Fruit fly (Drosophila melanogaster) whole organism, embryonic: ENCODE measurements around the gene CG5892.
A peak's percentile ranks its signal among the peaks of the same experiment; 100 is the strongest.

ENCODE experiments used
- ATbp ChIP-seq: fragments of 200-800 bp; sonication (Bioruptor generic); optimal IDR thresholded peaks from 2 replicates; lab custom pipeline; 2017; ENCODE audit warnings: missing biosample characterization, mild to moderate bottlenecking, missing genetic modification characterization, missing genetic modification reagents
- Aef1 ChIP-seq: fragments of 200-800 bp; sonication (Bioruptor generic); IDR thresholded peaks from 3 replicates; pipeline ENCODE4 v1.3.6; 2022; ENCODE audit warnings: missing biosample characterization, missing genetic modification characterization
- Asciz ChIP-seq: fragments of 200-800 bp; sonication (Bioruptor generic); optimal IDR thresholded peaks from 2 replicates; lab custom pipeline; 2017; ENCODE audit warnings: missing biosample characterization, mild to moderate bottlenecking, missing genetic modification characterization, missing genetic modification reagents
- CG10431 ChIP-seq: fragments of 200-800 bp; sonication (Bioruptor generic); optimal IDR thresholded peaks from 3 replicates; lab custom pipeline; 2018; ENCODE audit warnings: missing biosample characterization, mild to moderate bottlenecking, missing genetic modification characterization
- CG11398 ChIP-seq: fragments of 200-800 bp; sonication (Bioruptor generic); optimal IDR thresholded peaks from 2 replicates; lab custom pipeline; 2016; ENCODE audit warnings: missing biosample characterization, missing genetic modification characterization
- CG12299 ChIP-seq: fragments of 200-800 bp; sonication (Bioruptor generic); optimal IDR thresholded peaks from 2 replicates; lab custom pipeline; 2018; ENCODE audit warnings: missing biosample characterization, mild to moderate bottlenecking, missing genetic modification characterization
- CG12769 ChIP-seq: fragments of 200-800 bp; sonication (Bioruptor generic); optimal IDR thresholded peaks from 2 replicates; lab custom pipeline; 2019; ENCODE audit warnings: missing biosample characterization, mild to moderate bottlenecking, missing genetic modification characterization, moderate library complexity
- CG15073 ChIP-seq: fragments of 200-800 bp; sonication (Bioruptor generic); optimal IDR thresholded peaks from 2 replicates; lab custom pipeline; 2016; ENCODE audit warnings: missing biosample characterization, missing genetic modification characterization
- CG15696 ChIP-seq: fragments of 200-800 bp; sonication (Bioruptor generic); optimal IDR thresholded peaks from 2 replicates; lab custom pipeline; 2019; ENCODE audit warnings: missing biosample characterization, mild to moderate bottlenecking, missing genetic modification characterization, moderate library complexity
- CG1602 ChIP-seq: fragments of 200-800 bp; sonication (Bioruptor generic); optimal IDR thresholded peaks from 3 replicates; lab custom pipeline; 2016; ENCODE audit warnings: missing biosample characterization, missing genetic modification characterization
- CG16813 ChIP-seq: fragments of 200-800 bp; sonication (Bioruptor generic); IDR thresholded peaks from 3 replicates; pipeline ENCODE4 v1.3.6; 2022; ENCODE audit warnings: missing biosample characterization, missing genetic modification characterization; ENCODE audit not compliant: partially characterized antibody
- CG16815 ChIP-seq: fragments of 200-800 bp; sonication (Bioruptor generic); optimal IDR thresholded peaks from 3 replicates; lab custom pipeline; 2017; ENCODE audit warnings: missing biosample characterization, mild to moderate bottlenecking, missing genetic modification characterization
- CG2712 ChIP-seq: fragments of 200-800 bp; optimal IDR thresholded peaks from 3 replicates; lab custom pipeline; 2019; ENCODE audit warnings: missing biosample characterization, mild to moderate bottlenecking, missing genetic modification characterization, moderate library complexity
- CG31365 ChIP-seq: fragments of 200-800 bp; sonication (Bioruptor generic); optimal IDR thresholded peaks from 2 replicates; lab custom pipeline; 2018; ENCODE audit warnings: missing biosample characterization, mild to moderate bottlenecking, missing genetic modification characterization
- CG3407 ChIP-seq: fragments of 200-800 bp; sonication (Bioruptor generic); optimal IDR thresholded peaks from 2 replicates; lab custom pipeline; 2018; ENCODE audit warnings: missing biosample characterization, mild to moderate bottlenecking, missing genetic modification characterization
- CG4820 ChIP-seq: fragments of 200-800 bp; sonication (Bioruptor generic); optimal IDR thresholded peaks from 3 replicates; lab custom pipeline; 2016; ENCODE audit warnings: missing biosample characterization, missing genetic modification characterization
- CG7271 ChIP-seq: fragments of 200-800 bp; sonication (Bioruptor generic); optimal IDR thresholded peaks from 2 replicates; lab custom pipeline; 2018; ENCODE audit warnings: missing biosample characterization, mild to moderate bottlenecking, missing genetic modification characterization, moderate library complexity
- CG8765 ChIP-seq: fragments of 200-800 bp; sonication (Bioruptor generic); IDR thresholded peaks from 2 replicates; pipeline ENCODE4 v1.3.6; 2022; ENCODE audit warnings: missing biosample characterization, missing genetic modification characterization
- Dad ChIP-seq: fragments of 200-800 bp; sonication (Bioruptor generic); optimal IDR thresholded peaks from 3 replicates; lab custom pipeline; 2016; ENCODE audit warnings: missing biosample characterization, missing genetic modification characterization
- HLH4C ChIP-seq: fragments of 200-800 bp; sonication (Bioruptor generic); IDR thresholded peaks from 3 replicates; pipeline ENCODE4 v1.3.6; 2022; ENCODE audit warnings: missing biosample characterization, missing genetic modification characterization; ENCODE audit not compliant: partially characterized antibody
- Hey ChIP-seq: fragments of 200-800 bp; sonication (Bioruptor generic); optimal IDR thresholded peaks from 3 replicates; lab custom pipeline; 2018; ENCODE audit warnings: missing biosample characterization, mild to moderate bottlenecking, missing genetic modification characterization
- Lhr ChIP-seq: fragments of 200-800 bp; sonication (Bioruptor generic); optimal IDR thresholded peaks from 3 replicates; lab custom pipeline; 2017; ENCODE audit warnings: mild to moderate bottlenecking, missing biosample characterization, missing genetic modification reagents, missing genetic modification characterization
- MESR4 ChIP-seq: fragments of 200-800 bp; sonication (Bioruptor generic); optimal IDR thresholded peaks from 2 replicates; lab custom pipeline; 2018; ENCODE audit warnings: missing biosample characterization, mild to moderate bottlenecking, missing genetic modification characterization, moderate library complexity
- NC2α ChIP-seq: fragments of 200-800 bp; sonication (Bioruptor generic); optimal IDR thresholded peaks from 2 replicates; lab custom pipeline; 2016; ENCODE audit warnings: missing biosample characterization, missing genetic modification characterization
- NFAT ChIP-seq: fragments of 200-800 bp; sonication (Bioruptor generic); IDR thresholded peaks from 2 replicates; pipeline ENCODE4 v1.3.6; 2022; ENCODE audit warnings: missing biosample characterization, missing genetic modification characterization
- Nf-YB ChIP-seq: fragments of 200-800 bp; sonication (Bioruptor generic); optimal IDR thresholded peaks from 3 replicates; lab custom pipeline; 2019; ENCODE audit warnings: missing biosample characterization, mild to moderate bottlenecking, missing genetic modification characterization, moderate library complexity
- Rx ChIP-seq: fragments of 200-800 bp; sonication (Bioruptor generic); IDR thresholded peaks from 2 replicates; pipeline ENCODE4 v1.3.6; 2022; ENCODE audit warnings: missing biosample characterization, missing genetic modification characterization
- Spps ChIP-seq: fragments of 200-800 bp; sonication (Bioruptor generic); optimal IDR thresholded peaks from 2 replicates; lab custom pipeline; 2018; ENCODE audit warnings: missing biosample characterization, mild to moderate bottlenecking, missing genetic modification characterization
- Ssrp ChIP-seq: fragments of 200-800 bp; sonication (Bioruptor generic); optimal IDR thresholded peaks from 2 replicates; lab custom pipeline; 2018; ENCODE audit warnings: missing biosample characterization, mild to moderate bottlenecking, missing genetic modification characterization, moderate library complexity
- TFAM ChIP-seq: fragments of 200-800 bp; sonication (Bioruptor generic); optimal IDR thresholded peaks from 2 replicates; lab custom pipeline; 2017; ENCODE audit warnings: missing biosample characterization, missing genetic modification characterization, inconsistent platforms
- Usf ChIP-seq: fragments of 200-800 bp; sonication (Bioruptor generic); optimal IDR thresholded peaks from 2 replicates; lab custom pipeline; 2017; ENCODE audit warnings: missing genotype, missing biosample characterization, missing genetic modification characterization
- Vsx1 ChIP-seq: fragments of 200-800 bp; sonication (Bioruptor generic); optimal IDR thresholded peaks from 2 replicates; lab custom pipeline; 2017; ENCODE audit warnings: missing biosample characterization, mild to moderate bottlenecking, missing genetic modification characterization, missing genetic modification reagents
- ash1 ChIP-seq: fragments of 200-800 bp; sonication (Bioruptor generic); optimal IDR thresholded peaks from 2 replicates; lab custom pipeline; 2018; ENCODE audit warnings: missing biosample characterization, mild to moderate bottlenecking, missing genetic modification characterization
- bigmax ChIP-seq: fragments of 200-800 bp; sonication (Bioruptor generic); optimal IDR thresholded peaks from 2 replicates; lab custom pipeline; 2018; ENCODE audit warnings: missing biosample characterization, mild to moderate bottlenecking, missing genetic modification characterization
- br ChIP-seq: fragments of >200 bp; optimal IDR thresholded peaks from 2 replicates; lab custom pipeline; 2017
- ci ChIP-seq: fragments of 200-800 bp; sonication (Bioruptor generic); IDR thresholded peaks from 3 replicates; pipeline ENCODE4 v1.3.6; 2022; ENCODE audit warnings: missing biosample characterization, missing genetic modification characterization
- da ChIP-seq: fragments of 200-800 bp; sonication (Bioruptor generic); optimal IDR thresholded peaks from 2 replicates; lab custom pipeline; 2016; ENCODE audit warnings: missing biosample characterization, missing genetic modification characterization
- eve ChIP-seq, 2 experiments: fragments of >200 bp; optimal IDR thresholded peaks; 2 replicates each; lab custom pipeline; 2017; ENCODE audit warnings: missing biosample characterization in 2 of 2, missing genetic modification characterization in 2 of 2
- gro ChIP-seq: fragments of 200-800 bp; sonication (Bioruptor generic); optimal IDR thresholded peaks from 2 replicates; lab custom pipeline; 2016; ENCODE audit warnings: missing biosample characterization, missing genetic modification characterization
- ind ChIP-seq: fragments of 200-800 bp; sonication (Bioruptor generic); optimal IDR thresholded peaks from 3 replicates; lab custom pipeline; 2016; ENCODE audit warnings: missing biosample characterization, missing genetic modification characterization
- insv ChIP-seq, 2 experiments: fragments of 200-800 bp; sonication (Bioruptor generic); optimal IDR thresholded peaks; 3 replicates each; lab custom pipeline; 2016 to 2018; ENCODE audit warnings: missing biosample characterization in 2 of 2, missing genetic modification characterization in 2 of 2
- lbe ChIP-seq: fragments of 200-800 bp; sonication (Bioruptor generic); optimal IDR thresholded peaks from 2 replicates; lab custom pipeline; 2016; ENCODE audit warnings: missing biosample characterization, mild to moderate bottlenecking, missing genetic modification characterization
- odd ChIP-seq: fragments of 200-800 bp; sonication (Bioruptor generic); optimal IDR thresholded peaks from 2 replicates; lab custom pipeline; 2017; ENCODE audit warnings: missing biosample characterization, mild to moderate bottlenecking, missing genetic modification characterization
- psq ChIP-seq: fragments of 200-800 bp; sonication (Bioruptor generic); optimal IDR thresholded peaks from 2 replicates; lab custom pipeline; 2017; ENCODE audit warnings: missing biosample characterization, missing genetic modification characterization
- pzg ChIP-seq: fragments of 200-800 bp; sonication (Bioruptor generic); optimal IDR thresholded peaks from 3 replicates; lab custom pipeline; 2018; ENCODE audit warnings: missing biosample characterization, mild to moderate bottlenecking, missing genetic modification characterization, moderate library complexity
- row ChIP-seq: fragments of 200-800 bp; sonication (Bioruptor generic); IDR thresholded peaks from 3 replicates; pipeline ENCODE4 v1.3.6; 2022; ENCODE audit warnings: missing biosample characterization, missing genetic modification characterization
- run ChIP-seq: fragments of 200-800 bp; sonication (Bioruptor generic); optimal IDR thresholded peaks from 3 replicates; lab custom pipeline; 2018; ENCODE audit warnings: missing biosample characterization, mild to moderate bottlenecking, missing genetic modification characterization
- schlank ChIP-seq: fragments of 200-800 bp; sonication (Bioruptor generic); optimal IDR thresholded peaks from 2 replicates; lab custom pipeline; 2018; ENCODE audit warnings: missing biosample characterization, mild to moderate bottlenecking, missing genetic modification characterization
- stwl ChIP-seq: fragments of 200-800 bp; sonication (Bioruptor generic); optimal IDR thresholded peaks from 3 replicates; lab custom pipeline; 2018; ENCODE audit warnings: missing biosample characterization, mild to moderate bottlenecking, missing genetic modification characterization, moderate library complexity
- toy ChIP-seq: fragments of 200-800 bp; sonication (Bioruptor generic); IDR thresholded peaks from 2 replicates; pipeline ENCODE4 v1.3.6; 2022; ENCODE audit warnings: missing biosample characterization, missing genetic modification characterization
- wdn ChIP-seq: fragments of 200-800 bp; sonication (Bioruptor generic); IDR thresholded peaks from 2 replicates; pipeline ENCODE4 v1.3.6; 2022; ENCODE audit warnings: missing biosample characterization, missing genetic modification characterization
- wor ChIP-seq: fragments of 200-800 bp; sonication (Bioruptor generic); IDR thresholded peaks from 2 replicates; pipeline ENCODE4 v1.3.6; 2022; ENCODE audit warnings: missing biosample characterization, missing genetic modification characterization

CG5892 gene

DNA sequence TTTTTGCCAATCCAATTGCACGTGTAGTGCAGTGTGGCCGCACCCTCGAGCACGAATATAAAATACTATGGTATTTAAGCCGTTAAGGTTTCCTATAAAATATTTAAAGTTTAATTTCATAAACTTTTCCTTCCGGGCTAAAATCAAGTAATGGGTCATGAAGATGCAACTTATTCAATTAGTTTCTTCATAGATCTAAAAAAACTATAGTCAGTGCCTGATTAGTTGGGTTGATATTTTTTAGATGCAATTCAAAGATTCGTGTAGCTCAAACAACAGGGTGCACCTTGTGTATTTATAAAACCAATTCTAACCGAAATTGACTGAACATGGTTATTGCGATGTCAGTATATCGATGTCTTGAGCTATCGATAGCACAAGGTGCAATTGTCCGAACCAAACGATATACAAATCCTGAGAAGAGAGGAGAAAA lies 23.7 kb upstream of the CG5892 start, which contains the start of the genes Smyd5 and Oga (continued):
- peak; percentile 29 for TF ChIP-seq ind (GFP tag; lab: Kevin White, UChicago)
- TF ChIP-seq CG8765 (GFP tag; lab: Robert Waterston, UW): no peak
- TF ChIP-seq ATbp (GFP tag; lab: Kevin White, UChicago): no peak
- TF ChIP-seq lbe (GFP tag; lab: Kevin White, UChicago): peak; percentile 6
- no peak for TF ChIP-seq CG31365 (tag; lab: Kevin White, UChicago)
- peak; percentile 77 for TF ChIP-seq ci (GFP tag; lab: Robert Waterston, UW)
- TF ChIP-seq HLH4C: peak; percentile 94
- no peak for TF ChIP-seq da (GFP tag; lab: Kevin White, UChicago)
- TF ChIP-seq row (GFP tag; lab: Robert Waterston, UW): peak; percentile 58
- no peak for TF ChIP-seq NC2α (GFP tag; lab: Kevin White, UChicago)
- TF ChIP-seq CG1602: no peak
- peak; percentile 49 for TF ChIP-seq MESR4 (GFP tag; lab: Kevin White, UChicago)
- TF ChIP-seq odd (GFP tag; lab: Kevin White, UChicago): no peak
- no peak for TF ChIP-seq eve (GFP tag; optimal IDR thresholded peaks at IDR 0.05; lab: Kevin White, UChicago)
- no peak for TF ChIP-seq CG11398 (GFP tag; lab: Kevin White, UChicago)
- no peak for TF ChIP-seq Nf-YB (GFP tag; lab: Kevin White, UChicago)
- no peak for TF ChIP-seq CG4820 (GFP tag; lab: Kevin White, UChicago)
- TF ChIP-seq CG2712 (tag; lab: Kevin White, UChicago): peak; percentile 32
- no peak for TF ChIP-seq TFAM (GFP tag; lab: Kevin White, UChicago)
- TF ChIP-seq psq (GFP tag; lab: Kevin White, UChicago): no peak
- peak; percentile 2 for TF ChIP-seq CG10431 (GFP tag; lab: Kevin White, UChicago)
- TF ChIP-seq Usf: no peak
- no peak for TF ChIP-seq Asciz (GFP tag; lab: Kevin White, UChicago)
- TF ChIP-seq bigmax (GFP tag; lab: Kevin White, UChicago): no peak
- no peak for TF ChIP-seq wdn (GFP tag; lab: Robert Waterston, UW)
- TF ChIP-seq insv (GFP tag; optimal IDR thresholded peaks at IDR 0.05; lab: Kevin White, UChicago): peak in 1 of 2 experiments; percentile 60
- TF ChIP-seq br (lab: Kevin White, UChicago): no peak
- no peak for TF ChIP-seq CG16815 (GFP tag; lab: Kevin White, UChicago)
- no peak for TF ChIP-seq wor
- TF ChIP-seq Spps (tag; lab: Kevin White, UChicago): no peak
- no peak for TF ChIP-seq CG15073 (GFP tag; lab: Kevin White, UChicago)
- TF ChIP-seq Rx: no peak
- peak; percentile 45 for TF ChIP-seq Lhr (GFP tag; lab: Kevin White, UChicago)
- TF ChIP-seq CG12299: no peak
- TF ChIP-seq toy (GFP tag; lab: Robert Waterston, UW): no peak
- no peak for TF ChIP-seq CG7271 (tag; lab: Kevin White, UChicago)
- no peak for TF ChIP-seq CG12769
- no peak for TF ChIP-seq schlank (tag; lab: Kevin White, UChicago)
- TF ChIP-seq CG16813 (GFP tag; lab: Robert Waterston, UW): peak; percentile 94
- peak; percentile 81 for TF ChIP-seq stwl (tag; lab: Kevin White, UChicago)
- no peak for TF ChIP-seq CG3407 (GFP tag; lab: Kevin White, UChicago)
- peak; percentile 29 for TF ChIP-seq Dad (GFP tag; lab: Kevin White, UChicago)
- TF ChIP-seq NFAT (GFP tag; lab: Robert Waterston, UW): peak; percentile 32; the same call in 1 of the 2 replicates
- peak; percentile 82 for TF ChIP-seq pzg
- TF ChIP-seq gro (GFP tag; lab: Kevin White, UChicago): peak; percentile 54
- TF ChIP-seq run (tag; lab: Kevin White, UChicago): no peak
- TF ChIP-seq Vsx1: no peak
- TF ChIP-seq CG15696: no peak
- no peak for TF ChIP-seq Aef1
- TF ChIP-seq ash1 (GFP tag; lab: Kevin White, UChicago): no peak
- TF ChIP-seq Hey (tag; lab: Kevin White, UChicago): no peak
- no peak for TF ChIP-seq Ssrp (tag; lab: Kevin White, UChicago)
